Fruit fly (Drosophila melanogaster): ENCODE results near the gene kon.

Gene kon

dm6 chr2L:18448639-18449430 lies 54.9 kb downstream of the kon start, which contains the start of gene ncm (continued):
- TF ChIP-seq tll (GFP tag; optimal IDR thresholded peaks at IDR 0.05) = no peak
- no peak for TF ChIP-seq Doc2 (GFP tag; IDR thresholded peaks at IDR 0.05)
- no peak for TF ChIP-seq D19A (tag; optimal IDR thresholded peaks at IDR 0.05)
- no peak for TF ChIP-seq bcd (GFP tag; optimal IDR thresholded peaks at IDR 0.05)
- no peak for TF ChIP-seq Atf3 (GFP tag; optimal IDR thresholded peaks at IDR 0.05)
- TF ChIP-seq CG16815 (GFP tag; optimal IDR thresholded peaks at IDR 0.05) = no peak
- TF ChIP-seq pros (GFP tag; optimal IDR thresholded peaks at IDR 0.05) = no peak
- no peak for TF ChIP-seq CG11504 (tag; optimal IDR thresholded peaks at IDR 0.05)
- TF ChIP-seq BEAF-32 (GFP tag; optimal IDR thresholded peaks at IDR 0.05) = peak; percentile 90
- no peak for TF ChIP-seq CG12155 (GFP tag; optimal IDR thresholded peaks at IDR 0.05)
- TF ChIP-seq emc (GFP tag; optimal IDR thresholded peaks at IDR 0.05) = no peak
- no peak for TF ChIP-seq ara (GFP tag; IDR thresholded peaks at IDR 0.05)
- TF ChIP-seq zfh2 (GFP tag; optimal IDR thresholded peaks at IDR 0.05) = no peak
- TF ChIP-seq CG30403 (GFP tag; optimal IDR thresholded peaks at IDR 0.05) = peak; percentile 45
- TF ChIP-seq E2f1 (GFP tag; IDR thresholded peaks at IDR 0.05) = no peak
- TF ChIP-seq cato (GFP tag; optimal IDR thresholded peaks at IDR 0.05; ENCODE audit: borderline replicate concordance) = no peak
- TF ChIP-seq Scr (GFP tag; IDR thresholded peaks at IDR 0.05; ENCODE audit: partially characterized antibody) = peak; percentile 90
- TF ChIP-seq ato (GFP tag; IDR thresholded peaks at IDR 0.05; ENCODE audit: partially characterized antibody) = peak; percentile 72
- no peak for TF ChIP-seq CG12942 (GFP tag; optimal IDR thresholded peaks at IDR 0.05)
- no peak for TF ChIP-seq CG16863 (GFP tag; optimal IDR thresholded peaks at IDR 0.05)
- no peak for TF ChIP-seq bigmax (GFP tag; optimal IDR thresholded peaks at IDR 0.05)
- TF ChIP-seq CG13424 (tag; optimal IDR thresholded peaks at IDR 0.05) = peak; percentile 12
- no peak for TF ChIP-seq ken (GFP tag; IDR thresholded peaks at IDR 0.05)
- TF ChIP-seq bbx (GFP tag; IDR thresholded peaks at IDR 0.05; ENCODE audit: partially characterized antibody) = peak; percentile 86
- TF ChIP-seq Dref (GFP tag; IDR thresholded peaks at IDR 0.05) = peak; percentile 92
- TF ChIP-seq CG1792 (GFP tag; optimal IDR thresholded peaks at IDR 0.05) = no peak
- no peak for TF ChIP-seq CG32532 (GFP tag; IDR thresholded peaks at IDR 0.05)
- TF ChIP-seq Atf6 (GFP tag; IDR thresholded peaks at IDR 0.05) = no peak
- TF ChIP-seq CG15696 (tag; optimal IDR thresholded peaks at IDR 0.05) = no peak
- TF ChIP-seq grau (tag; optimal IDR thresholded peaks at IDR 0.05) = no peak
- peak; percentile 71 for TF ChIP-seq CG2129 (GFP tag; IDR thresholded peaks at IDR 0.05; ENCODE audit: partially characterized antibody)
- TF ChIP-seq tin (GFP tag; optimal IDR thresholded peaks at IDR 0.05) = no peak
- TF ChIP-seq eyg (GFP tag; optimal IDR thresholded peaks at IDR 0.05) = no peak
- no peak for TF ChIP-seq Six4 (GFP tag; optimal IDR thresholded peaks at IDR 0.05)
- TF ChIP-seq CG30020 (tag; optimal IDR thresholded peaks at IDR 0.05) = peak; percentile 96
- TF ChIP-seq CG18262 (tag; optimal IDR thresholded peaks at IDR 0.05) = peak; percentile 33
- no peak for TF ChIP-seq Bteb2 (GFP tag; optimal IDR thresholded peaks at IDR 0.05)
- no peak for TF ChIP-seq Gug (GFP tag; IDR thresholded peaks at IDR 0.05)
- no peak for TF ChIP-seq cas (GFP tag; IDR thresholded peaks at IDR 0.05)
- peak; percentile 31; the same call in 1 of the 2 replicates for TF ChIP-seq sob (GFP tag; IDR thresholded peaks at IDR 0.05)
- TF ChIP-seq CG31365 (tag; optimal IDR thresholded peaks at IDR 0.05) = no peak
- TF ChIP-seq CG12391 (tag; optimal IDR thresholded peaks at IDR 0.05) = peak; percentile 56
- no peak for TF ChIP-seq CG10543 (GFP tag; optimal IDR thresholded peaks at IDR 0.05)
- TF ChIP-seq CG17912 (GFP tag; optimal IDR thresholded peaks at IDR 0.05) = no peak
- no peak for TF ChIP-seq GATAe (GFP tag; conservative IDR thresholded peaks at IDR 0.05)
- TF ChIP-seq CG1024 (GFP tag; IDR thresholded peaks at IDR 0.05) = no peak
- peak; percentile 85 for TF ChIP-seq CG6791 (GFP tag; IDR thresholded peaks at IDR 0.05; ENCODE audit: partially characterized antibody)
- no peak for TF ChIP-seq Nf-YA (GFP tag; IDR thresholded peaks at IDR 0.05)
- TF ChIP-seq danr (GFP tag; IDR thresholded peaks at IDR 0.05) = no peak
- no peak for TF ChIP-seq Taf1 (GFP tag; IDR thresholded peaks at IDR 0.05)
